Fruit fly (Drosophila melanogaster): ENCODE data around the gene Tfb5.

DNA sequence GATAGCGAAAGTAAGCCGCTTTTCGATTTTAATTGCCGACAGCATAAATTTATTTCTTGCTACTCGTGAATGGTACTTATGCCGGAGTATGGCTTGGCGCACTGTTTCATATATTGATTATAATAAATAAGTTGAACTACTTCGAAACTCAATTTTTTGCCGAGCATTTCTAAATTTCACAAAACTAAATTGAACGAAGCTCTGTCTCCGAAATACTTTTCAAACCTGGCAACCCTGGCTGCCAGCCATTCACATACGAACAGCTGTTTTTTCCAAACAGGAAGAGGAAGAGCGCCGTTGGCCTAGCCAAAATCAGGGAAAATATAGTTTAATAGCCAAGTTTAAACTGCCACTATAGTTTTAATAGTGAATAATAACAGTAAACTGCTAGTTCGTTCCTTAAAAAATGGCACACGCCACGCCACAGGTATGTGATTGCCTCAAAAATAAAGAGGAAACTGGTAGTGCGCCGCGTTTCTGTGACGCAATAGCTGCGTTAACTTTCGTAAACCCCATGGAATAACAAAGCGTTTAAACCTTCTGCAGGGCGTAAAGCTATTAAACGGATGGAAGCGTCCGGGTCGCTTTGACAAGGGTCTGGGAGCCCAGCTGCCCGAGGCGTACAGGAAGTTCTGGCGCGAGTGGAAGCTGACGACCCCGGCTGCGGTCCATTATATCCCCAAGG is 36.8 kb downstream of the Tfb5 start, which contains the start of gene mRpL28:
- TF ChIP-seq Myc (optimal IDR thresholded peaks at IDR 0.05) = no peak
- TF ChIP-seq h (optimal IDR thresholded peaks at IDR 0.05) = no peak
- no peak for TF ChIP-seq psq (optimal IDR thresholded peaks at IDR 0.05)
- TF ChIP-seq ttk (optimal IDR thresholded peaks at IDR 0.05) = no peak
- no peak for TF ChIP-seq Sin3A (optimal IDR thresholded peaks at IDR 0.05)
- TF ChIP-seq insv (optimal IDR thresholded peaks at IDR 0.05) = no peak

Data from Kc167 (cell line).